Worm (Caenorhabditis elegans) whole organism, late embryonic: ENCODE results near the gene ubh-1.

Experiments used
- C08G9.2 ChIP-seq: sonication (generic microtip); optimal IDR thresholded peaks from 2 replicates; lab custom pipeline; 2016; ENCODE audit warnings: mild to moderate bottlenecking, missing genetic modification characterization, moderate library complexity, missing compliant biosample characterization
- C38D4.7 ChIP-seq: fragments of 200-800 bp; sonication (Bioruptor generic); optimal IDR thresholded peaks from 2 replicates; lab custom pipeline; 2018; ENCODE audit warnings: mild to moderate bottlenecking, missing genetic modification characterization, moderate library complexity, missing compliant biosample characterization
- F13H6.1 ChIP-seq: sonication (generic microtip); optimal IDR thresholded peaks from 2 replicates; lab custom pipeline; 2016; ENCODE audit warnings: missing genetic modification characterization, missing compliant biosample characterization
- K09A11.1 ChIP-seq: sonication (generic microtip); optimal IDR thresholded peaks from 2 replicates; lab custom pipeline; 2017; ENCODE audit warnings: antibody characterized with exemption, mild to moderate bottlenecking, missing genetic modification characterization, missing compliant biosample characterization; ENCODE audit not compliant: insufficient read depth
- T23F11.4 ChIP-seq: fragments of 200-800 bp; sonication (Bioruptor generic); optimal IDR thresholded peaks from 2 replicates; lab custom pipeline; 2018; ENCODE audit warnings: mild to moderate bottlenecking, missing genetic modification characterization, missing compliant biosample characterization
- Y22D7AL.16 ChIP-seq: sonication (generic microtip); optimal IDR thresholded peaks from 2 replicates; lab custom pipeline; 2016; ENCODE audit warnings: missing genetic modification characterization, missing compliant biosample characterization
- ama-1 ChIP-seq: fragments of 150-350 bp; optimal IDR thresholded peaks from 2 replicates; lab custom pipeline; 2014
- ceh-2 ChIP-seq: sonication (generic microtip); optimal IDR thresholded peaks from 2 replicates; lab custom pipeline; 2016; ENCODE audit warnings: missing genotype, missing genetic modification characterization, missing compliant biosample characterization
- ceh-24 ChIP-seq: sonication (generic microtip); optimal IDR thresholded peaks from 2 replicates; lab custom pipeline; 2016; ENCODE audit warnings: mild to moderate bottlenecking, missing genetic modification characterization, missing compliant biosample characterization
- ceh-31 ChIP-seq: sonication (generic microtip); optimal IDR thresholded peaks from 2 replicates; lab custom pipeline; 2016; ENCODE audit warnings: missing genetic modification characterization, missing compliant biosample characterization
- ceh-34 ChIP-seq: sonication (generic microtip); optimal IDR thresholded peaks from 2 replicates; lab custom pipeline; 2016; ENCODE audit warnings: mild to moderate bottlenecking, missing genetic modification characterization, missing compliant biosample characterization
- ceh-48 ChIP-seq: sonication (generic microtip); optimal IDR thresholded peaks from 2 replicates; lab custom pipeline; 2016; ENCODE audit warnings: missing genetic modification characterization, inconsistent platforms, missing compliant biosample characterization
- che-1 ChIP-seq: sonication (generic microtip); optimal IDR thresholded peaks from 2 replicates; lab custom pipeline; 2016; ENCODE audit warnings: mild to moderate bottlenecking, missing genetic modification characterization, missing compliant biosample characterization
- dve-1 ChIP-seq: sonication (generic microtip); optimal IDR thresholded peaks from 2 replicates; lab custom pipeline; 2017; ENCODE audit warnings: antibody characterized with exemption, mild to moderate bottlenecking, missing genetic modification characterization, missing compliant biosample characterization
- elt-2 ChIP-seq: sonication (generic microtip); optimal IDR thresholded peaks from 2 replicates; lab custom pipeline; 2016; ENCODE audit warnings: missing genetic modification reagents, missing genetic modification characterization, missing compliant biosample characterization
- eyg-1 ChIP-seq: sonication (generic microtip); optimal IDR thresholded peaks from 2 replicates; lab custom pipeline; 2016; ENCODE audit warnings: missing genotype, missing genetic modification characterization, missing compliant biosample characterization
- fkh-10 ChIP-seq: fragments of 150-350 bp; optimal IDR thresholded peaks from 2 replicates; lab custom pipeline; 2014; ENCODE audit warnings: missing biosample characterization, missing genetic modification reagents, missing genetic modification characterization
- fkh-6 ChIP-seq: sonication (generic microtip); optimal IDR thresholded peaks from 2 replicates; lab custom pipeline; 2016; ENCODE audit warnings: missing genetic modification characterization, missing compliant biosample characterization
- gmeb-2 ChIP-seq: sonication (generic microtip); optimal IDR thresholded peaks from 2 replicates; lab custom pipeline; 2016; ENCODE audit warnings: missing genetic modification characterization, inconsistent platforms, missing compliant biosample characterization
- hlh-13 ChIP-seq: fragments of 200-800 bp; sonication (Bioruptor generic); optimal IDR thresholded peaks from 2 replicates; lab custom pipeline; 2018; ENCODE audit warnings: mild to moderate bottlenecking, missing genetic modification characterization, missing compliant biosample characterization
- hlh-15 ChIP-seq: sonication (generic microtip); optimal IDR thresholded peaks from 2 replicates; lab custom pipeline; 2016; ENCODE audit warnings: missing genetic modification characterization, missing compliant biosample characterization
- hlh-30 ChIP-seq: sonication (generic microtip); optimal IDR thresholded peaks from 2 replicates; lab custom pipeline; 2017; ENCODE audit warnings: antibody characterized with exemption, missing genetic modification characterization, missing compliant biosample characterization; ENCODE audit not compliant: insufficient read depth
- hlh-6 ChIP-seq: sonication (generic microtip); optimal IDR thresholded peaks from 2 replicates; lab custom pipeline; 2016; ENCODE audit warnings: missing genotype, missing genetic modification characterization, missing compliant biosample characterization
- hlh-8 ChIP-seq: sonication (generic microtip); optimal IDR thresholded peaks from 2 replicates; lab custom pipeline; 2016; ENCODE audit warnings: missing genotype, missing genetic modification characterization, missing compliant biosample characterization
- lin-11 ChIP-seq: fragments of 200-800 bp; sonication (Bioruptor generic); optimal IDR thresholded peaks from 2 replicates; lab custom pipeline; 2018; ENCODE audit warnings: mild to moderate bottlenecking, missing genetic modification characterization, missing compliant biosample characterization
- mec-3 ChIP-seq: sonication (generic microtip); optimal IDR thresholded peaks from 2 replicates; lab custom pipeline; 2016; ENCODE audit warnings: borderline replicate concordance, missing genetic modification characterization, missing compliant biosample characterization
- npax-4 ChIP-seq: sonication (generic microtip); optimal IDR thresholded peaks from 2 replicates; lab custom pipeline; 2016; ENCODE audit warnings: missing genetic modification characterization, missing compliant biosample characterization
- pag-3 ChIP-seq: sonication (generic microtip); optimal IDR thresholded peaks from 2 replicates; lab custom pipeline; 2016; ENCODE audit warnings: missing compliant biosample characterization, missing genetic modification characterization, borderline replicate concordance
- pax-1 ChIP-seq: fragments of 150-350 bp; optimal IDR thresholded peaks from 2 replicates; lab custom pipeline; 2014; ENCODE audit warnings: missing biosample characterization, missing genetic modification characterization
- pha-2 ChIP-seq: sonication (generic microtip); optimal IDR thresholded peaks from 2 replicates; lab custom pipeline; 2017; ENCODE audit warnings: mild to moderate bottlenecking, missing genetic modification characterization, missing compliant biosample characterization
- pros-1 ChIP-seq: fragments of 150-350 bp; optimal IDR thresholded peaks from 2 replicates; lab custom pipeline; 2014; ENCODE audit warnings: missing biosample characterization, missing genetic modification reagents, missing genetic modification characterization
- ref-2 ChIP-seq: sonication (generic microtip); optimal IDR thresholded peaks from 2 replicates; lab custom pipeline; 2016; ENCODE audit warnings: missing genetic modification characterization, missing compliant biosample characterization
- rnt-1 ChIP-seq: sonication (generic microtip); optimal IDR thresholded peaks from 2 replicates; lab custom pipeline; 2016; ENCODE audit warnings: missing genetic modification characterization, missing compliant biosample characterization
- sox-4 ChIP-seq: sonication (generic microtip); optimal IDR thresholded peaks from 2 replicates; lab custom pipeline; 2017; ENCODE audit warnings: mild to moderate bottlenecking, missing genetic modification characterization, inconsistent platforms, missing compliant biosample characterization
- syd-9 ChIP-seq: sonication (generic microtip); optimal IDR thresholded peaks from 2 replicates; lab custom pipeline; 2016; ENCODE audit warnings: mild to moderate bottlenecking, missing genetic modification characterization, moderate library complexity, missing compliant biosample characterization
- tbx-7 ChIP-seq: sonication (generic microtip); optimal IDR thresholded peaks from 2 replicates; lab custom pipeline; 2016; ENCODE audit warnings: missing genotype, missing genetic modification characterization, missing compliant biosample characterization
- ttx-3 ChIP-seq: sonication (generic microtip); optimal IDR thresholded peaks from 2 replicates; lab custom pipeline; 2016; ENCODE audit warnings: missing genetic modification reagents, missing genetic modification characterization, missing compliant biosample characterization
- unc-3 ChIP-seq, 2 experiments: fragments of 200-800 bp in 1 of 2; sonication (Bioruptor generic) in 1 of 2; sonication (generic microtip) in 1 of 2; conservative IDR thresholded peaks in 1 of 2; optimal IDR thresholded peaks in 1 of 2; 2 replicates each; pipeline versions ENCODE4 v1.3.6 to Lab custom; 2016 to 2022; ENCODE audit warnings: missing compliant biosample characterization in 2 of 2, missing genetic modification characterization in 2 of 2, missing genetic modification reagents in 1 of 2
- unc-42 ChIP-seq: sonication (generic microtip); optimal IDR thresholded peaks from 2 replicates; lab custom pipeline; 2016; ENCODE audit warnings: missing genotype, missing genetic modification characterization, missing compliant biosample characterization
- unc-55 ChIP-seq: sonication (generic microtip); optimal IDR thresholded peaks from 2 replicates; lab custom pipeline; 2017; ENCODE audit warnings: missing biosample characterization, missing genetic modification reagents, missing genetic modification characterization
- unc-86 ChIP-seq: sonication (generic microtip); optimal IDR thresholded peaks from 2 replicates; lab custom pipeline; 2016; ENCODE audit warnings: missing genetic modification characterization, missing compliant biosample characterization
- zip-5 ChIP-seq: sonication (generic microtip); optimal IDR thresholded peaks from 2 replicates; lab custom pipeline; 2016; ENCODE audit warnings: missing genetic modification characterization, missing compliant biosample characterization
- ztf-16 ChIP-seq: sonication (generic microtip); optimal IDR thresholded peaks from 2 replicates; lab custom pipeline; 2017; ENCODE audit warnings: missing genetic modification characterization, missing compliant biosample characterization

The ubh-1 gene

ce11 chrV:6511121-6511520 is at the start of gene ubh-1:
ubh-1 (minus strand) TSS chrV:6511409.
- TF ChIP-seq unc-86 (tag; lab: Kevin White, UChicago) (no peak), ceh-34 (tag; lab: Kevin White, UChicago) (no peak), syd-9 (no peak), T23F11.4 (no peak), dve-1 (no peak), Y22D7AL.16 (tag; lab: Kevin White, UChicago) (no peak), K09A11.1 (tag; lab: Kevin White, UChicago) (no peak)

- TF ChIP-seq elt-2: peak; percentile 60
- TF ChIP-seq unc-55: no peak
- no peak for TF ChIP-seq lin-11 (tag; lab: Kevin White, UChicago)
- TF ChIP-seq sox-4 (tag; lab: Kevin White, UChicago): no peak
- no peak for TF ChIP-seq pros-1 (tag; lab: Kevin White, UChicago)
- no peak for TF ChIP-seq unc-42
- TF ChIP-seq ref-2: no peak
- no peak for TF ChIP-seq eyg-1
- no peak for TF ChIP-seq ceh-48 (tag; lab: Kevin White, UChicago)
- TF ChIP-seq C38D4.7 (GFP tag; lab: Kevin White, UChicago): peak; percentile 5
- peak; percentile 6 for TF ChIP-seq che-1 (tag; lab: Kevin White, UChicago)
- no peak for TF ChIP-seq ama-1 (lab: Kevin White, UChicago)
- TF ChIP-seq Y22D7AL.16 (tag; lab: Kevin White, UChicago): no peak
These were observed 48.4 kb upstream of the ubh-1 start for ce11 chrV:6559585-6559984.

ce11 chrV:6559105-6559504 is 47.9 kb upstream of the ubh-1 start, which contains the start of gene spp-26:
spp-26 (minus strand) TSS chrV:6559205.
- no peak for TF ChIP-seq hlh-13
- no peak for TF ChIP-seq che-1 (tag; lab: Kevin White, UChicago)
- TF ChIP-seq C08G9.2: no peak
- TF ChIP-seq rnt-1 (tag; lab: Kevin White, UChicago): no peak
- no peak for TF ChIP-seq ref-2
- no peak for TF ChIP-seq hlh-30
- TF ChIP-seq mec-3 (tag; lab: Kevin White, UChicago): no peak
- TF ChIP-seq dve-1: no peak
- TF ChIP-seq fkh-6 (tag; lab: Kevin White, UChicago): no peak
- no peak for TF ChIP-seq pha-2 (tag; lab: Kevin White, UChicago)
- TF ChIP-seq hlh-15 (tag; lab: Kevin White, UChicago): no peak
- TF ChIP-seq pax-1 (tag; lab: Kevin White, UChicago): no peak
- no peak for TF ChIP-seq hlh-8 (tag; lab: Kevin White, UChicago)
- no peak for TF ChIP-seq eyg-1
- TF ChIP-seq F13H6.1: no peak
- no peak for TF ChIP-seq fkh-10 (GFP tag; lab: Kevin White, UChicago)
- TF ChIP-seq, all 69 proteins: peak for 0

ce11 chrV:6558103-6558502 is 46.9 kb upstream of the ubh-1 start, which contains the start of gene spp-20:
spp-20 (minus strand) TSS chrV:6558203.
- TF ChIP-seq ceh-2 (tag; lab: Kevin White, UChicago): no peak
- no peak for TF ChIP-seq ceh-34 (tag; lab: Kevin White, UChicago)
- no peak for TF ChIP-seq ttx-3 (tag; lab: Kevin White, UChicago)
- no peak for TF ChIP-seq unc-3 (GFP tag; conservative IDR thresholded peaks at IDR 0.05; lab: Robert Waterston, UW)
- TF ChIP-seq unc-3 (tag; optimal IDR thresholded peaks at IDR 0.05; lab: Kevin White, UChicago): no peak
- no peak for TF ChIP-seq gmeb-2 (tag; lab: Kevin White, UChicago)
- no peak for TF ChIP-seq tbx-7 (tag; lab: Kevin White, UChicago)
- TF ChIP-seq ceh-31: no peak
- no peak for TF ChIP-seq zip-5 (tag; lab: Kevin White, UChicago)
- no peak for TF ChIP-seq hlh-13
- no peak for TF ChIP-seq ztf-16 (tag; lab: Kevin White, UChicago)
- TF ChIP-seq rnt-1 (tag; lab: Kevin White, UChicago): no peak
- TF ChIP-seq pag-3 (tag; lab: Kevin White, UChicago): no peak
- no peak for TF ChIP-seq pax-1 (tag; lab: Kevin White, UChicago)
- TF ChIP-seq ceh-24: no peak
- no peak for TF ChIP-seq npax-4 (tag; lab: Kevin White, UChicago)
- TF ChIP-seq hlh-6 (tag; lab: Kevin White, UChicago): no peak
- TF ChIP-seq hlh-8 (tag; lab: Kevin White, UChicago): no peak
- no peak for TF ChIP-seq fkh-6 (tag; lab: Kevin White, UChicago)
